Fruit fly (Drosophila melanogaster) whole organism, embryonic: ENCODE results near the gene CG3119.

Experiments
- Abd-B ChIP-seq: fragments of 200-800 bp; sonication (Bioruptor generic); optimal IDR thresholded peaks from 2 replicates; lab custom pipeline; 2018; ENCODE audit warnings: missing biosample characterization, mild to moderate bottlenecking, missing genetic modification characterization, moderate library complexity
- Bdp1 ChIP-seq: fragments of 200-800 bp; sonication (Bioruptor generic); optimal IDR thresholded peaks from 3 replicates; lab custom pipeline; 2016; ENCODE audit warnings: missing biosample characterization, missing genetic modification characterization
- CG10274 ChIP-seq: fragments of 200-800 bp; sonication (Bioruptor generic); optimal IDR thresholded peaks from 3 replicates; lab custom pipeline; 2017; ENCODE audit warnings: missing biosample characterization, mild to moderate bottlenecking, missing genetic modification characterization
- CG12071 ChIP-seq: fragments of 200-800 bp; sonication (Bioruptor generic); optimal IDR thresholded peaks from 3 replicates; lab custom pipeline; 2018; ENCODE audit warnings: missing biosample characterization, mild to moderate bottlenecking, missing genetic modification characterization
- CG12155 ChIP-seq: fragments of 200-800 bp; sonication (Bioruptor generic); optimal IDR thresholded peaks from 3 replicates; lab custom pipeline; 2016; ENCODE audit warnings: missing biosample characterization, missing genetic modification characterization
- CG12744 ChIP-seq: fragments of 200-800 bp; sonication (Bioruptor generic); optimal IDR thresholded peaks from 2 replicates; lab custom pipeline; 2016; ENCODE audit warnings: missing biosample characterization, missing genetic modification characterization
- CG1529 ChIP-seq: fragments of 200-800 bp; sonication (Bioruptor generic); optimal IDR thresholded peaks from 3 replicates; lab custom pipeline; 2018; ENCODE audit warnings: missing biosample characterization, missing genetic modification characterization
- CG17186 ChIP-seq: fragments of 200-800 bp; sonication (Bioruptor generic); optimal IDR thresholded peaks from 3 replicates; lab custom pipeline; 2017; ENCODE audit warnings: missing biosample characterization, missing genetic modification reagents, missing genetic modification characterization
- CG17612 ChIP-seq: fragments of 200-800 bp; sonication (Bioruptor generic); IDR thresholded peaks from 2 replicates; pipeline ENCODE4 v1.3.6; 2022; ENCODE audit warnings: missing biosample characterization, missing genetic modification characterization
- CG1832 ChIP-seq: fragments of 200-800 bp; sonication (Bioruptor generic); optimal IDR thresholded peaks from 2 replicates; lab custom pipeline; 2017; ENCODE audit warnings: missing biosample characterization, mild to moderate bottlenecking, missing genetic modification characterization, inconsistent platforms
- CG2202 ChIP-seq: fragments of 200-800 bp; sonication (Bioruptor generic); optimal IDR thresholded peaks from 2 replicates; lab custom pipeline; 2018; ENCODE audit warnings: missing biosample characterization, mild to moderate bottlenecking, missing genetic modification characterization
- CG3065 ChIP-seq: fragments of 200-800 bp; sonication (Bioruptor generic); optimal IDR thresholded peaks from 2 replicates; lab custom pipeline; 2016; ENCODE audit warnings: missing biosample characterization, missing genetic modification characterization
- CG31365 ChIP-seq: fragments of 200-800 bp; sonication (Bioruptor generic); optimal IDR thresholded peaks from 2 replicates; lab custom pipeline; 2018; ENCODE audit warnings: missing biosample characterization, mild to moderate bottlenecking, missing genetic modification characterization
- CG34224 ChIP-seq: fragments of 200-800 bp; sonication (Bioruptor generic); IDR thresholded peaks from 3 replicates; pipeline ENCODE4 v1.3.6; 2022; ENCODE audit warnings: missing biosample characterization, missing genetic modification characterization; ENCODE audit not compliant: partially characterized antibody
- CG3726 ChIP-seq: fragments of 200-800 bp; sonication (Bioruptor generic); IDR thresholded peaks from 3 replicates; pipeline ENCODE4, ENCODE4 v1.3.6; 2022; ENCODE audit warnings: missing biosample characterization, missing genetic modification characterization
- CG4328 ChIP-seq: fragments of 200-800 bp; sonication (Bioruptor generic); optimal IDR thresholded peaks from 3 replicates; lab custom pipeline; 2017; ENCODE audit warnings: missing biosample characterization, missing genetic modification reagents, missing genetic modification characterization
- CG5180 ChIP-seq: fragments of 200-800 bp; sonication (Bioruptor generic); optimal IDR thresholded peaks from 3 replicates; lab custom pipeline; 2017; ENCODE audit warnings: missing biosample characterization, missing genetic modification characterization, mild to moderate bottlenecking, moderate library complexity, missing genetic modification reagents
- CG7372 ChIP-seq: fragments of 200-800 bp; sonication (Bioruptor generic); IDR thresholded peaks from 2 replicates; pipeline ENCODE4 v1.3.6; 2022; ENCODE audit warnings: missing biosample characterization, missing genetic modification characterization
- CG7786 ChIP-seq: fragments of 200-800 bp; sonication (Bioruptor generic); optimal IDR thresholded peaks from 2 replicates; lab custom pipeline; 2016; ENCODE audit warnings: missing biosample characterization, missing genetic modification characterization
- CG8089 ChIP-seq: fragments of 200-800 bp; sonication (Bioruptor generic); optimal IDR thresholded peaks from 3 replicates; lab custom pipeline; 2016; ENCODE audit warnings: missing biosample characterization, missing genetic modification characterization
- CG8359 ChIP-seq: fragments of 200-800 bp; sonication (Bioruptor generic); optimal IDR thresholded peaks from 2 replicates; lab custom pipeline; 2017; ENCODE audit warnings: missing biosample characterization, mild to moderate bottlenecking, missing genetic modification characterization, borderline replicate concordance
- CG8388 ChIP-seq: fragments of 200-800 bp; sonication (Bioruptor generic); optimal IDR thresholded peaks from 2 replicates; lab custom pipeline; 2019; ENCODE audit warnings: missing biosample characterization, mild to moderate bottlenecking, missing genetic modification characterization, moderate library complexity
- CG8944 ChIP-seq: fragments of 200-800 bp; sonication (Bioruptor generic); optimal IDR thresholded peaks from 3 replicates; lab custom pipeline; 2016; ENCODE audit warnings: missing biosample characterization, missing genetic modification characterization
- Deaf1 ChIP-seq: fragments of 200-800 bp; optimal IDR thresholded peaks from 3 replicates; lab custom pipeline; 2019; ENCODE audit warnings: missing biosample characterization, mild to moderate bottlenecking, missing genetic modification characterization, moderate library complexity
- Dref ChIP-seq: fragments of 200-800 bp; sonication (Bioruptor generic); IDR thresholded peaks from 2 replicates; pipeline ENCODE4 v1.3.6; 2022; ENCODE audit warnings: missing biosample characterization, missing genetic modification characterization
- Lim3 ChIP-seq: fragments of 200-800 bp; sonication (Bioruptor generic); IDR thresholded peaks from 2 replicates; pipeline ENCODE4 v1.3.6; 2022; ENCODE audit warnings: missing biosample characterization, missing genetic modification characterization
- Mad ChIP-seq: fragments of 200-800 bp; sonication (Bioruptor generic); optimal IDR thresholded peaks from 2 replicates; lab custom pipeline; 2016; ENCODE audit warnings: missing biosample characterization, missing genetic modification characterization
- Six4 ChIP-seq: fragments of 200-800 bp; sonication (Bioruptor generic); optimal IDR thresholded peaks from 2 replicates; lab custom pipeline; 2016; ENCODE audit warnings: missing biosample characterization, missing genetic modification characterization
- Taf1 ChIP-seq: fragments of 200-800 bp; sonication (Bioruptor generic); IDR thresholded peaks from 2 replicates; pipeline ENCODE4 v1.3.6; 2022; ENCODE audit warnings: missing biosample characterization, missing genetic modification characterization
- br ChIP-seq: fragments of >200 bp; optimal IDR thresholded peaks from 2 replicates; lab custom pipeline; 2017
- cad ChIP-seq: fragments of >200 bp; optimal IDR thresholded peaks from 2 replicates; lab custom pipeline; 2017; ENCODE audit warnings: missing biosample characterization, missing genetic modification characterization
- crp ChIP-seq, 2 experiments: fragments of 200-800 bp; sonication (Bioruptor generic); optimal IDR thresholded peaks; 2 replicates in 1 of 2; 3 replicates in 1 of 2; lab custom pipeline; 2017; ENCODE audit warnings: missing biosample characterization in 2 of 2, missing genetic modification characterization in 2 of 2, mild to moderate bottlenecking in 1 of 2, moderate library complexity in 1 of 2
- dmrt11E ChIP-seq: fragments of 200-800 bp; sonication (Bioruptor generic); optimal IDR thresholded peaks from 3 replicates; lab custom pipeline; 2018; ENCODE audit warnings: missing biosample characterization, mild to moderate bottlenecking, missing genetic modification characterization, moderate library complexity
- dysf ChIP-seq: fragments of 200-800 bp; sonication (Bioruptor generic); IDR thresholded peaks from 3 replicates; pipeline ENCODE4 v1.3.6; 2022; ENCODE audit warnings: missing biosample characterization, missing genetic modification characterization
- esg ChIP-seq: fragments of 200-800 bp; sonication (Bioruptor generic); conservative IDR thresholded peaks from 2 replicates; pipeline ENCODE4 v1.3.6; 2022; ENCODE audit warnings: missing biosample characterization, missing genetic modification characterization
- eyg ChIP-seq: fragments of 200-800 bp; sonication (Bioruptor generic); optimal IDR thresholded peaks from 3 replicates; lab custom pipeline; 2016; ENCODE audit warnings: missing biosample characterization, missing genetic modification characterization
- ftz-f1 ChIP-seq: fragments of 200-800 bp; sonication (Bioruptor generic); optimal IDR thresholded peaks from 2 replicates; lab custom pipeline; 2016; ENCODE audit warnings: missing biosample characterization, missing genetic modification characterization
- kah ChIP-seq: fragments of 200-800 bp; sonication (Bioruptor generic); optimal IDR thresholded peaks from 2 replicates; lab custom pipeline; 2018; ENCODE audit warnings: missing biosample characterization, mild to moderate bottlenecking, missing genetic modification characterization
- lov ChIP-seq, 2 experiments: fragments of 200-800 bp in 1 of 2; fragments of >200 bp in 1 of 2; sonication (Bioruptor generic) in 1 of 2; IDR thresholded peaks in 1 of 2; optimal IDR thresholded peaks in 1 of 2; 2 replicates in 1 of 2; 3 replicates in 1 of 2; pipeline versions ENCODE4 v1.3.6 to Lab custom; 2017 to 2022; ENCODE audit warnings: missing biosample characterization in 1 of 2, missing genetic modification characterization in 1 of 2
- nau ChIP-seq: fragments of 200-800 bp; sonication (Bioruptor generic); optimal IDR thresholded peaks from 3 replicates; lab custom pipeline; 2017; ENCODE audit warnings: missing biosample characterization, mild to moderate bottlenecking, missing genetic modification characterization, missing genetic modification reagents
- org-1 ChIP-seq: fragments of 200-800 bp; sonication (Bioruptor generic); optimal IDR thresholded peaks from 2 replicates; lab custom pipeline; 2017; ENCODE audit warnings: missing biosample characterization, missing genetic modification characterization
- pita ChIP-seq: fragments of 200-800 bp; sonication (Bioruptor generic); optimal IDR thresholded peaks from 2 replicates; lab custom pipeline; 2017; ENCODE audit warnings: missing biosample characterization, mild to moderate bottlenecking, missing genetic modification characterization
- prd ChIP-seq, 3 experiments: fragments of >200 bp in 2 of 3; fragments of 200-800 bp in 1 of 3; sonication (Bioruptor generic) in 1 of 3; optimal IDR thresholded peaks in 2 of 3; IDR thresholded peaks in 1 of 3; 2 replicates in 2 of 3; 3 replicates in 1 of 3; pipeline versions ENCODE4 v1.3.6 to Lab custom; 2017 to 2022; ENCODE audit warnings: missing biosample characterization in 1 of 3, missing genetic modification characterization in 1 of 3
- salm ChIP-seq: fragments of 200-800 bp; sonication (Bioruptor generic); optimal IDR thresholded peaks from 2 replicates; lab custom pipeline; 2018; ENCODE audit warnings: missing biosample characterization, mild to moderate bottlenecking, missing genetic modification characterization
- slbo ChIP-seq: fragments of 200-800 bp; sonication (Bioruptor generic); IDR thresholded peaks from 2 replicates; pipeline ENCODE4 v1.3.6; 2022; ENCODE audit warnings: missing biosample characterization, missing genetic modification characterization
- sr ChIP-seq: fragments of 200-800 bp; sonication (Bioruptor generic); IDR thresholded peaks from 3 replicates; pipeline ENCODE4 v1.3.6; 2022; ENCODE audit warnings: missing biosample characterization, missing genetic modification characterization
- ssp ChIP-seq: fragments of 200-800 bp; sonication (Bioruptor generic); IDR thresholded peaks from 2 replicates; pipeline ENCODE4 v1.3.6; 2022; ENCODE audit warnings: missing biosample characterization, missing genetic modification characterization
- sug ChIP-seq: fragments of 200-800 bp; optimal IDR thresholded peaks from 2 replicates; lab custom pipeline; 2019; ENCODE audit warnings: missing biosample characterization, mild to moderate bottlenecking, missing genetic modification characterization, moderate library complexity
- yki ChIP-seq: fragments of >200 bp; optimal IDR thresholded peaks from 3 replicates; lab custom pipeline; 2018
- z ChIP-seq: fragments of 200-800 bp; sonication (Bioruptor generic); IDR thresholded peaks from 3 replicates; pipeline ENCODE4 v1.3.6; 2022; ENCODE audit warnings: missing biosample characterization, missing genetic modification characterization
- zen2 ChIP-seq: fragments of 200-800 bp; sonication (Bioruptor generic); IDR thresholded peaks from 3 replicates; pipeline ENCODE4 v1.3.6; 2022; ENCODE audit warnings: missing biosample characterization, missing genetic modification characterization; ENCODE audit not compliant: partially characterized antibody

Gene CG3119

dm6 chr2L:2878188-2878587 is 40.6 kb upstream of the CG3119 start, which contains the start of the genes Prx6a and Sbat (continued):
- TF ChIP-seq prd (optimal IDR thresholded peaks at IDR 0.05; lab: Kevin White, UChicago) (no peak), prd (GFP tag; IDR thresholded peaks at IDR 0.05; lab: Robert Waterston, UW) (peak; percentile 80), crp (GFP tag; optimal IDR thresholded peaks at IDR 0.05; lab: Kevin White, UChicago) (peak; percentile 93 to 98), CG12155 (GFP tag; lab: Kevin White, UChicago) (peak; percentile 64), esg (peak; percentile 64), CG12744 (GFP tag; lab: Kevin White, UChicago) (peak; percentile 57), CG3065 (GFP tag; lab: Kevin White, UChicago) (no peak), CG34224 (GFP tag; lab: Robert Waterston, UW) (no peak), dmrt11E (tag; lab: Kevin White, UChicago) (peak; percentile 65), salm (tag; lab: Kevin White, UChicago) (peak; percentile 37), yki (lab: Kevin White, UChicago) (peak; percentile 7), eyg (GFP tag; lab: Kevin White, UChicago) (no peak), cad (no peak), Bdp1 (GFP tag; lab: Kevin White, UChicago) (peak; percentile 57), ftz-f1 (GFP tag; lab: Kevin White, UChicago) (no peak), lov (optimal IDR thresholded peaks at IDR 0.05; lab: Kevin White, UChicago) (no peak), lov (GFP tag; IDR thresholded peaks at IDR 0.05; lab: Robert Waterston, UW) (no peak), zen2 (GFP tag; lab: Robert Waterston, UW) (no peak), CG17186 (GFP tag; lab: Kevin White, UChicago) (peak; percentile 23), Deaf1 (tag; lab: Kevin White, UChicago) (peak; percentile 35), CG5180 (GFP tag; lab: Kevin White, UChicago) (peak; percentile 25), Lim3 (GFP tag; lab: Robert Waterston, UW) (no peak), CG8089 (peak; percentile 45), dysf (GFP tag; lab: Robert Waterston, UW) (peak; percentile 74), Abd-B (GFP tag; lab: Kevin White, UChicago) (peak; percentile 79), CG2202 (tag; lab: Kevin White, UChicago) (peak; percentile 29), sug (tag; lab: Kevin White, UChicago) (peak; percentile 89), CG12071 (peak; percentile 27), Six4 (GFP tag; lab: Kevin White, UChicago) (peak; percentile 41), kah (GFP tag; lab: Kevin White, UChicago) (peak; percentile 14), ssp (GFP tag; lab: Robert Waterston, UW) (peak; percentile 58), nau (GFP tag; lab: Kevin White, UChicago) (peak; percentile 4), pita (GFP tag; lab: Kevin White, UChicago) (no peak), CG1832 (GFP tag; lab: Kevin White, UChicago) (no peak), slbo (GFP tag; lab: Robert Waterston, UW) (peak; percentile 79), z (GFP tag; lab: Robert Waterston, UW) (no peak), CG7786 (GFP tag; lab: Kevin White, UChicago) (peak; percentile 77), Taf1 (GFP tag; lab: Robert Waterston, UW) (peak; percentile 58; the same call in 1 of the 2 replicates), CG17612 (GFP tag; lab: Robert Waterston, UW) (no peak), br (lab: Kevin White, UChicago) (no peak), CG4328 (GFP tag; lab: Kevin White, UChicago) (peak; percentile 62), CG31365 (tag; lab: Kevin White, UChicago) (peak; percentile 35), CG10274 (GFP tag; lab: Kevin White, UChicago) (peak; percentile 40), CG8388 (GFP tag; lab: Kevin White, UChicago) (peak; percentile 44), sr (GFP tag; lab: Robert Waterston, UW) (0 out of 3 replicates have a peak, but pooled peaks have one; percentile 45), CG3726 (GFP tag; lab: Robert Waterston, UW) (no peak), org-1 (peak; percentile 48), Mad (peak; percentile 46), CG1529 (GFP tag; lab: Kevin White, UChicago) (peak; percentile 11), CG8359 (GFP tag; lab: Kevin White, UChicago) (no peak), CG7372 (GFP tag; lab: Robert Waterston, UW) (peak; percentile 84), CG8944 (GFP tag; lab: Kevin White, UChicago) (peak; percentile 65), Dref (peak; percentile 34; the same call in 1 of the 2 replicates)
